Fruit fly (Drosophila melanogaster) Kc167 (cell line): Measurements from ENCODE around the gene MBD-like.

Source experiments
- Myc ChIP-seq: fragments of >200 bp; optimal IDR thresholded peaks from 2 replicates; lab custom pipeline; 2017; ENCODE audit warnings: missing external identifiers
- Sin3A ChIP-seq: fragments of >200 bp; optimal IDR thresholded peaks from 2 replicates; lab custom pipeline; 2018; ENCODE audit warnings: missing external identifiers
- ttk ChIP-seq: sonication (Bioruptor generic); optimal IDR thresholded peaks from 2 replicates; lab custom pipeline; 2017; ENCODE audit warnings: missing external identifiers

- no peak for TF ChIP-seq ttk (lab: Kevin White, UChicago)
- TF ChIP-seq Sin3A (lab: Kevin White, UChicago) = no peak
- TF ChIP-seq Myc (lab: Kevin White, UChicago) = no peak
These were observed 6.3 kb downstream of the MBD-like start, which contains the start of gene CG16789 for dm6 chr3R:9565895-9566294.
